Fruit fly (Drosophila melanogaster): ENCODE measurements around the gene CG42238.

CG42238 gene

dm6 chr2L:20918733-20919132 is 133.2 kb downstream of the CG42238 start, which contains the start of the genes CG43739 and sky (continued):
- TF ChIP-seq disco-r (GFP tag; optimal IDR thresholded peaks at IDR 0.05) (no peak), CG10654 (GFP tag; optimal IDR thresholded peaks at IDR 0.05) (peak; percentile 17), nmo (GFP tag; optimal IDR thresholded peaks at IDR 0.05) (peak; percentile 65), cwo (GFP tag; optimal IDR thresholded peaks at IDR 0.05) (no peak), CG6813 (GFP tag; optimal IDR thresholded peaks at IDR 0.05) (no peak), lbe (GFP tag; optimal IDR thresholded peaks at IDR 0.05) (peak; percentile 14), Sin3A (optimal IDR thresholded peaks at IDR 0.05) (peak; percentile 70), prd (optimal IDR thresholded peaks at IDR 0.05) (no peak), prd (GFP tag; IDR thresholded peaks at IDR 0.05) (peak; percentile 36; the same call in 1 of the 3 replicates), emc (GFP tag; optimal IDR thresholded peaks at IDR 0.05) (no peak), CG4360 (GFP tag; IDR thresholded peaks at IDR 0.05) (peak; percentile 11; the same call in 1 of the 2 replicates), CG15011 (GFP tag; optimal IDR thresholded peaks at IDR 0.05) (no peak), CG30020 (tag; optimal IDR thresholded peaks at IDR 0.05) (no peak), pho (GFP tag; optimal IDR thresholded peaks at IDR 0.05) (peak; percentile 27), Bdp1 (GFP tag; optimal IDR thresholded peaks at IDR 0.05) (no peak), gfzf (GFP tag; optimal IDR thresholded peaks at IDR 0.05) (peak; percentile 41), z (GFP tag; IDR thresholded peaks at IDR 0.05) (no peak), Meics (GFP tag; optimal IDR thresholded peaks at IDR 0.05) (no peak), CG9437 (GFP tag; optimal IDR thresholded peaks at IDR 0.05) (peak; percentile 89), CG6689 (GFP tag; IDR thresholded peaks at IDR 0.05) (no peak), CG14441 (GFP tag; IDR thresholded peaks at IDR 0.05) (no peak), cg (GFP tag; optimal IDR thresholded peaks at IDR 0.05) (no peak), psq (GFP tag; optimal IDR thresholded peaks at IDR 0.05) (no peak), CG4328 (GFP tag; optimal IDR thresholded peaks at IDR 0.05) (peak; percentile 4), trh (GFP tag; optimal IDR thresholded peaks at IDR 0.05) (no peak), CG8281 (tag; optimal IDR thresholded peaks at IDR 0.05) (no peak), ash1 (GFP tag; optimal IDR thresholded peaks at IDR 0.05) (no peak), zen2 (GFP tag; IDR thresholded peaks at IDR 0.05; ENCODE audit: partially characterized antibody) (peak; percentile 80), lov (optimal IDR thresholded peaks at IDR 0.05) (no peak), lov (GFP tag; IDR thresholded peaks at IDR 0.05) (0 out of 3 replicates have a peak, but pooled peaks have one; percentile 22), h (optimal IDR thresholded peaks at IDR 0.05) (no peak), CG8089 (GFP tag; optimal IDR thresholded peaks at IDR 0.05) (no peak), tll (GFP tag; optimal IDR thresholded peaks at IDR 0.05) (no peak), repo (GFP tag; optimal IDR thresholded peaks at IDR 0.05) (peak; percentile 10), grn (GFP tag; optimal IDR thresholded peaks at IDR 0.05) (no peak), CG31388 (GFP tag; optimal IDR thresholded peaks at IDR 0.05) (no peak), cas (GFP tag; IDR thresholded peaks at IDR 0.05) (no peak), dmrt99B (tag; optimal IDR thresholded peaks at IDR 0.05) (no peak), CG4282 (GFP tag; optimal IDR thresholded peaks at IDR 0.05) (no peak), Ptx1 (GFP tag; IDR thresholded peaks at IDR 0.05) (no peak), Rfx (GFP tag; IDR thresholded peaks at IDR 0.05) (peak; percentile 59), Nf-YB (GFP tag; optimal IDR thresholded peaks at IDR 0.05) (no peak), CG9817 (tag; optimal IDR thresholded peaks at IDR 0.05) (no peak), CG7928 (GFP tag; optimal IDR thresholded peaks at IDR 0.05) (no peak), CG8944 (GFP tag; optimal IDR thresholded peaks at IDR 0.05) (no peak), E2f1 (GFP tag; IDR thresholded peaks at IDR 0.05) (no peak), B-H2 (GFP tag; optimal IDR thresholded peaks at IDR 0.05) (no peak), danr (GFP tag; IDR thresholded peaks at IDR 0.05) (no peak), gsb-n (tag; optimal IDR thresholded peaks at IDR 0.05) (no peak), CHES-1-like (GFP tag; optimal IDR thresholded peaks at IDR 0.05) (peak; percentile 59), btn (GFP tag; optimal IDR thresholded peaks at IDR 0.05) (no peak), H15 (GFP tag; IDR thresholded peaks at IDR 0.05) (peak; percentile 23; the same call in 1 of the 3 replicates), Fer2 (tag; optimal IDR thresholded peaks at IDR 0.05) (no peak)
